Worm (Caenorhabditis elegans) whole organism, L1 larva: Measurements from ENCODE around the gene F09E10.1.

Source experiments
- C04F5.9 ChIP-seq: sonication (generic microtip); optimal IDR thresholded peaks from 2 replicates; lab custom pipeline; 2016; ENCODE audit warnings: missing genetic modification characterization, missing compliant biosample characterization
- F16B12.6 ChIP-seq: fragments of 150-350 bp; optimal IDR thresholded peaks from 2 replicates; lab custom pipeline; 2014; ENCODE audit warnings: missing biosample characterization, missing genetic modification characterization
- Y116A8C.19 ChIP-seq: sonication (generic microtip); optimal IDR thresholded peaks from 2 replicates; lab custom pipeline; 2016; ENCODE audit warnings: missing compliant biosample characterization, missing genetic modification characterization, borderline replicate concordance
- alr-1 ChIP-seq: fragments of 200-800 bp; sonication (Bioruptor generic); optimal IDR thresholded peaks from 2 replicates; lab custom pipeline; 2018; ENCODE audit warnings: borderline replicate concordance, mild to moderate bottlenecking, missing genetic modification characterization, missing compliant biosample characterization
- aly-2 ChIP-seq: fragments of 150-350 bp; optimal IDR thresholded peaks from 2 replicates; lab custom pipeline; 2014; ENCODE audit warnings: missing biosample characterization, missing genetic modification characterization
- blmp-1 ChIP-seq: fragments of 150-350 bp; optimal IDR thresholded peaks from 2 replicates; lab custom pipeline; 2014; ENCODE audit warnings: missing biosample characterization, missing genetic modification characterization
- ceh-88 ChIP-seq: fragments of 200-800 bp; sonication (Bioruptor generic); IDR thresholded peaks from 2 replicates; pipeline ENCODE4 v1.3.6; 2022; ENCODE audit warnings: missing genetic modification characterization, missing compliant biosample characterization
- ces-1 ChIP-seq: fragments of 150-350 bp; optimal IDR thresholded peaks from 2 replicates; lab custom pipeline; 2014; ENCODE audit warnings: missing biosample characterization, missing genetic modification reagents, missing genetic modification characterization
- dpl-1 ChIP-seq, 3 experiments: fragments of 150-350 bp in 2 of 3; sonication (generic microtip) in 1 of 3; optimal IDR thresholded peaks; 2 replicates each; lab custom pipeline; 2014 to 2017; ENCODE audit warnings: missing biosample characterization in 3 of 3, missing genetic modification characterization in 3 of 3, missing genetic modification reagents in 3 of 3
- dsc-1 ChIP-seq: sonication (generic microtip); optimal IDR thresholded peaks from 2 replicates; lab custom pipeline; 2016; ENCODE audit warnings: mild to moderate bottlenecking, missing genetic modification characterization, missing compliant biosample characterization
- efl-1 ChIP-seq, 4 experiments: fragments of 150-350 bp; optimal IDR thresholded peaks in 3 of 4; peaks in 1 of 4; 1 replicate in 1 of 4; 2 replicates in 3 of 4; lab custom pipeline; 2014; ENCODE audit warnings: missing biosample characterization in 2 of 4, missing genetic modification characterization in 2 of 4, missing genetic modification reagents in 2 of 4
- egl-13 ChIP-seq: sonication (generic microtip); optimal IDR thresholded peaks from 2 replicates; lab custom pipeline; 2016; ENCODE audit warnings: missing genotype, missing genetic modification reagents, missing genetic modification characterization, missing compliant biosample characterization
- egl-27 ChIP-seq, 2 experiments: fragments of 150-350 bp in 1 of 2; sonication (generic microtip); optimal IDR thresholded peaks; 3 replicates each; lab custom pipeline; 2017 to 2018; ENCODE audit warnings: missing biosample characterization in 2 of 2, missing genetic modification characterization in 2 of 2, missing genetic modification reagents in 2 of 2
- elt-2 ChIP-seq: sonication (generic microtip); optimal IDR thresholded peaks from 2 replicates; lab custom pipeline; 2016; ENCODE audit warnings: missing genetic modification characterization, mild to moderate bottlenecking, inconsistent platforms, missing compliant biosample characterization, missing genetic modification reagents
- fkh-10 ChIP-seq: sonication (generic microtip); optimal IDR thresholded peaks from 2 replicates; lab custom pipeline; 2017; ENCODE audit warnings: missing biosample characterization, missing genetic modification reagents, missing genetic modification characterization
- fkh-8 ChIP-seq: sonication (generic microtip); optimal IDR thresholded peaks from 2 replicates; lab custom pipeline; 2016; ENCODE audit warnings: mild to moderate bottlenecking, missing genetic modification characterization, missing compliant biosample characterization
- hlh-17 ChIP-seq: fragments of 200-800 bp; sonication (Bioruptor generic); optimal IDR thresholded peaks from 2 replicates; lab custom pipeline; 2018; ENCODE audit warnings: missing genetic modification characterization, mild to moderate bottlenecking, missing compliant biosample characterization, moderate library complexity, borderline replicate concordance
- isw-1 ChIP-seq: fragments of 200-800 bp; sonication (Bioruptor generic); IDR thresholded peaks from 2 replicates; pipeline ENCODE4 v1.3.6; 2022; ENCODE audit warnings: missing genetic modification characterization, missing compliant biosample characterization
- lin-35 ChIP-seq, 2 experiments: fragments of 150-350 bp; optimal IDR thresholded peaks; 2 replicates each; lab custom pipeline; 2014; ENCODE audit warnings: missing biosample characterization in 2 of 2, missing genetic modification characterization in 2 of 2, missing genetic modification reagents in 2 of 2
- mdl-1 ChIP-seq, 2 experiments: fragments of 150-350 bp; optimal IDR thresholded peaks; 2 replicates each; lab custom pipeline; 2014 to 2017; ENCODE audit warnings: missing biosample characterization in 2 of 2, missing genetic modification characterization in 2 of 2, inconsistent platforms in 1 of 2
- mef-2 ChIP-seq: fragments of 150-350 bp; optimal IDR thresholded peaks from 2 replicates; lab custom pipeline; 2014; ENCODE audit warnings: missing biosample characterization, missing genetic modification characterization
- nhr-237 ChIP-seq: fragments of 150-350 bp; optimal IDR thresholded peaks from 2 replicates; lab custom pipeline; 2014; ENCODE audit warnings: missing biosample characterization, missing genetic modification characterization
- nhr-47 ChIP-seq: sonication (generic microtip); optimal IDR thresholded peaks from 2 replicates; lab custom pipeline; 2016; ENCODE audit warnings: mild to moderate bottlenecking, missing genetic modification characterization, moderate library complexity, missing compliant biosample characterization
- nhr-71 ChIP-seq: sonication (generic microtip); optimal IDR thresholded peaks from 2 replicates; lab custom pipeline; 2016; ENCODE audit warnings: mild to moderate bottlenecking, missing genetic modification characterization, moderate library complexity, missing compliant biosample characterization
- nhr-84 ChIP-seq: sonication (generic microtip); optimal IDR thresholded peaks from 2 replicates; lab custom pipeline; 2017; ENCODE audit warnings: missing biosample characterization, missing genetic modification characterization
- rnt-1 ChIP-seq: sonication (generic microtip); optimal IDR thresholded peaks from 2 replicates; lab custom pipeline; 2016; ENCODE audit warnings: mild to moderate bottlenecking, missing genetic modification characterization, moderate library complexity, missing compliant biosample characterization
- skn-1 ChIP-seq: fragments of 150-350 bp; optimal IDR thresholded peaks from 2 replicates; lab custom pipeline; 2014; ENCODE audit warnings: missing biosample characterization, missing genetic modification characterization
- snpc-4 ChIP-seq: fragments of 150-350 bp; optimal IDR thresholded peaks from 2 replicates; lab custom pipeline; 2014; ENCODE audit warnings: missing biosample characterization, missing genetic modification characterization
- snu-23 ChIP-seq: sonication (generic microtip); optimal IDR thresholded peaks from 2 replicates; lab custom pipeline; 2016; ENCODE audit warnings: missing genetic modification characterization, missing compliant biosample characterization
- sox-4 ChIP-seq: sonication (generic microtip); optimal IDR thresholded peaks from 2 replicates; lab custom pipeline; 2016; ENCODE audit warnings: missing genetic modification characterization, missing compliant biosample characterization
- sptf-1 ChIP-seq: fragments of 150-350 bp; optimal IDR thresholded peaks from 2 replicates; lab custom pipeline; 2014; ENCODE audit warnings: missing biosample characterization, missing genetic modification characterization
- tlp-1 ChIP-seq: fragments of 150-350 bp; optimal IDR thresholded peaks from 2 replicates; lab custom pipeline; 2014; ENCODE audit warnings: missing biosample characterization, missing genetic modification characterization
- unc-130 ChIP-seq: fragments of 150-350 bp; optimal IDR thresholded peaks from 2 replicates; lab custom pipeline; 2017; ENCODE audit warnings: missing biosample characterization, missing genetic modification characterization, inconsistent platforms
- unc-30 ChIP-seq: sonication (generic microtip); optimal IDR thresholded peaks from 2 replicates; lab custom pipeline; 2017; ENCODE audit warnings: missing biosample characterization, missing genetic modification characterization
- unc-62 ChIP-seq: fragments of 150-350 bp; optimal IDR thresholded peaks from 2 replicates; lab custom pipeline; 2014; ENCODE audit warnings: missing biosample characterization, missing genetic modification reagents, missing genetic modification characterization
- unc-86 ChIP-seq: sonication (generic microtip); optimal IDR thresholded peaks from 2 replicates; lab custom pipeline; 2016; ENCODE audit warnings: missing genetic modification characterization, missing compliant biosample characterization
- unc-98 ChIP-seq: fragments of 200-800 bp; sonication (Bioruptor generic); IDR thresholded peaks from 2 replicates; pipeline ENCODE4 v1.3.6; 2022; ENCODE audit warnings: missing genetic modification characterization, missing compliant biosample characterization
- zag-1 ChIP-seq: fragments of 150-350 bp; optimal IDR thresholded peaks from 2 replicates; lab custom pipeline; 2014; ENCODE audit warnings: missing biosample characterization, missing genetic modification characterization
- zip-4 ChIP-seq: fragments of 200-800 bp; sonication (Bioruptor generic); optimal IDR thresholded peaks from 2 replicates; lab custom pipeline; 2018; ENCODE audit warnings: mild to moderate bottlenecking, missing genetic modification characterization, moderate library complexity, missing compliant biosample characterization
- ztf-11 ChIP-seq, 2 experiments: sonication (generic microtip); optimal IDR thresholded peaks; 2 replicates each; lab custom pipeline; 2016 to 2017; ENCODE audit warnings: missing genetic modification characterization in 2 of 2, missing biosample characterization in 1 of 2, missing compliant biosample characterization in 1 of 2
- ztf-4 ChIP-seq: fragments of 150-350 bp; optimal IDR thresholded peaks from 2 replicates; lab custom pipeline; 2014; ENCODE audit warnings: missing biosample characterization, missing genetic modification characterization

F09E10.1 gene

DNA sequence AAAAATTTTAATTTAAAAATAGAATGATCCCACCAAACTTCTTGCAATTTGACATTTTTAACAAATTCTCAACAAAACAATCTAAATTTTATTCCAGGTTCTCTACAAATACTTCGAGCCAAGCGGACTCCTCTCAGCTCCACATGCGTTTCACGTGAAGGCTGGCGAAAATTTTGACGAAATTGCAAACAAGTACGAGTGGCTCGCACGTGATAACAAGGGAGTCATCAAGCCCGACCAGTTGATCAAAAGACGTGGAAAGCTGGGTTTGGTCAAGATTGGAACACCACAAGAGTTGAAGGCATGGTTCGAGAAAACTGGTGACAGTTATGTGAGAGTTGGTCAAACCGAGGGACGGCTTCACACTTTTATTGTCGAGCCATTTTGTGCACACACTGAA lies 23.0 kb upstream of the F09E10.1 start:
- TF ChIP-seq tlp-1 (no peak), rnt-1 (tag; lab: Kevin White, UChicago) (peak; percentile 23), Y116A8C.19 (tag; lab: Kevin White, UChicago) (no peak), unc-98 (GFP tag; lab: Robert Waterston, UW) (no peak), nhr-237 (no peak), blmp-1 (tag; lab: Kevin White, UChicago) (no peak), alr-1 (tag; lab: Kevin White, UChicago) (no peak), dpl-1 (GFP tag; optimal IDR thresholded peaks at IDR 0.05; lab: Kevin White, UChicago) (no peak), ceh-88 (GFP tag; lab: Robert Waterston, UW) (peak; percentile 3; the same call in 1 of the 2 replicates), dsc-1 (tag; lab: Kevin White, UChicago) (no peak), unc-30 (tag; lab: Kevin White, UChicago) (no peak), sox-4 (tag; lab: Kevin White, UChicago) (no peak), F16B12.6 (tag; lab: Kevin White, UChicago) (no peak), egl-27 (tag; optimal IDR thresholded peaks at IDR 0.05; lab: Kevin White, UChicago) (no peak), fkh-8 (tag; lab: Kevin White, UChicago) (no peak), ztf-11 (tag; optimal IDR thresholded peaks at IDR 0.05; lab: Kevin White, UChicago) (no peak), C04F5.9 (tag; lab: Kevin White, UChicago) (no peak), unc-86 (no peak), isw-1 (GFP tag; lab: Robert Waterston, UW) (no peak), efl-1 (optimal IDR thresholded peaks at IDR 0.05; lab: Kevin White, UChicago) (no peak), efl-1 (GFP tag; optimal IDR thresholded peaks at IDR 0.05 in 1 of 2; lab: Kevin White, UChicago) (no peak), zip-4 (GFP tag; lab: Kevin White, UChicago) (no peak), elt-2 (tag; lab: Kevin White, UChicago) (peak; percentile 3), ces-1 (GFP tag; lab: Kevin White, UChicago) (no peak), lin-35 (GFP tag; optimal IDR thresholded peaks at IDR 0.05; lab: Kevin White, UChicago) (no peak), nhr-71 (tag; lab: Kevin White, UChicago) (peak; percentile 20)
- TF ChIP-seq, all 84 proteins: peak for 4

DNA sequence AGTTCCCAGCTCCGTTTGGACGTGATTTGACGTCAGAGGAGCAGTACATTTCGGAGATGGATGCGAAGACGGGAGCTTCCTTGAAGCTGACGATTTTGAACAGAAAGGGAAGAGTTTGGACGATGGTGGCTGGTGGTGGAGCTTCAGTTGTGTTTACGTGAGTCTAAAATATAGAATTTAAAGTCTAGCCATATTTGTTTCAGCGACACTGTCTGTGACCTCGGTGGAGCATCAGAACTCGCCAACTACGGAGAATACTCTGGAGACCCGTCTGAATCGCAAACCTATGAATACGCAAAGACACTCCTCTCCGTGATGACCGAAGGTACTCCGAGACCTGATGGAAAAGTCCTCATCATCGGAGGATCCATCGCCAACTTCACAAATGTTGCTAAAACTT lies 22.0 kb upstream of the F09E10.1 start:
- TF ChIP-seq efl-1 (optimal IDR thresholded peaks at IDR 0.05; lab: Kevin White, UChicago): no peak
- peak in 1 of 2 experiments; percentile 75 for TF ChIP-seq efl-1 (GFP tag; optimal IDR thresholded peaks at IDR 0.05 in 1 of 2; lab: Kevin White, UChicago)
- TF ChIP-seq ztf-4 (tag; lab: Kevin White, UChicago): no peak
- TF ChIP-seq, all 84 proteins: peak for 1

DNA sequence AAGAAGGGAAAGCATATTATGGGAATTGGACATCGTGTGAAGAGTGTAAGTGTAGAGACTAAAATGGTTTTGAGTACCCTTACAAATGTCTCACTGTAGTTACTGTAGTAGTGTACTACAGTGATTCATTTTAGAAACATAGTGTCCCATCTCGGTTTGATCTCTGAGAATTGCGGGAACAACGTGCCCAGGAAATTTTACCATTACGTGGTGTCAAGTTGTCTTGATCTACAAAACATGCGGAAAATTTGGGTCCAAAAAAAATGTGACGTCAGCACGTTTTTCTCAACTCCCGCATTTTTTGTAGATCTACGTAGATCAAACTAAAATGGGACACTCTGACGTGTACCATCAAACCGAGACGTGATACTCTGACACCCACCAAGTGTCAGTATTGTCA lies 19.4 kb upstream of the F09E10.1 start:
- TF ChIP-seq blmp-1 (tag; lab: Kevin White, UChicago) (no peak), aly-2 (tag; lab: Kevin White, UChicago) (no peak), snpc-4 (no peak), unc-62 (no peak), isw-1 (GFP tag; lab: Robert Waterston, UW) (no peak), ztf-11 (tag; optimal IDR thresholded peaks at IDR 0.05; lab: Kevin White, UChicago) (no peak), mdl-1 (tag; optimal IDR thresholded peaks at IDR 0.05; lab: Kevin White, UChicago) (no peak), unc-130 (no peak), dsc-1 (tag; lab: Kevin White, UChicago) (no peak), zag-1 (no peak), mef-2 (tag; lab: Kevin White, UChicago) (no peak), sptf-1 (tag; lab: Kevin White, UChicago) (no peak)
- TF ChIP-seq, all 84 proteins: peak for 0

DNA sequence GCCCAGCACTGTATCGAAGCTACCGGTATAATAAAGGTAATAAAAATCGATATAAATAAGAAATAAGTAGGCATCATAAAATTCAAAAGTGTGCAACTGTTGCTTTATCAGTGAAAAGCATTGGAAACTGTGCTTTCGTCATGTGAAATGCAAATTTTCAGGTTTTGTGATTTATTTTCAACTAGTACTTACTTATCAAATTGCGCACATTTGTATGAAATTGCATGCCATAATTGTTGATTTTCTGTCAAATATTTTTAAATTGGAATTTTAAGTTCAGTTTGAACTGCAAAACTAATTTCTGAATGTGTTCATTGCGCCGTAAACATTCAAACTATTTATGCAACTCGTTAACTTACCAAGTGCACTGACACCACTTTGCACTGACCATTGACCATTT lies 16.9 kb upstream of the F09E10.1 start, which contains the start of gene D1005.4:
Gene D1005.4, minus strand, starts transcription at position 101 of the 400 bp plus-strand sequence.
- TF ChIP-seq nhr-84 (tag; lab: Kevin White, UChicago) (no peak), snu-23 (GFP tag; lab: Kevin White, UChicago) (no peak), hlh-17 (GFP tag; lab: Kevin White, UChicago) (no peak), mef-2 (tag; lab: Kevin White, UChicago) (no peak), egl-13 (tag; lab: Kevin White, UChicago) (no peak), nhr-47 (tag; lab: Kevin White, UChicago) (no peak), nhr-237 (no peak), skn-1 (no peak), mdl-1 (tag; optimal IDR thresholded peaks at IDR 0.05; lab: Kevin White, UChicago) (no peak), fkh-10 (GFP tag; lab: Kevin White, UChicago) (no peak), sptf-1 (tag; lab: Kevin White, UChicago) (no peak)
